Fruit fly (Drosophila melanogaster): ENCODE results near the gene cocoon.

cocoon gene

dm6 chr3L:15493886-15494598 lies 20.1 kb upstream of the cocoon start (continued):
- TF ChIP-seq slou (GFP tag; optimal IDR thresholded peaks at IDR 0.05): no peak
- no peak for TF ChIP-seq ab (GFP tag; optimal IDR thresholded peaks at IDR 0.05)
- no peak for TF ChIP-seq zen (tag; optimal IDR thresholded peaks at IDR 0.05)
- peak; percentile 37 for TF ChIP-seq Asciz (GFP tag; optimal IDR thresholded peaks at IDR 0.05)
- peak; percentile 35 for TF ChIP-seq Oli (tag; optimal IDR thresholded peaks at IDR 0.05)
- no peak for TF ChIP-seq hkb (optimal IDR thresholded peaks at IDR 0.05)
- peak; percentile 44 for TF ChIP-seq hkb (GFP tag; IDR thresholded peaks at IDR 0.05)
- TF ChIP-seq CG17361 (GFP tag; IDR thresholded peaks at IDR 0.05): peak; percentile 54; the same call in 2 of the 3 replicates
- peak; percentile 56 for TF ChIP-seq fd96Cb (tag; optimal IDR thresholded peaks at IDR 0.05)
- TF ChIP-seq sr (GFP tag; IDR thresholded peaks at IDR 0.05): peak; percentile 53; the same call in 2 of the 3 replicates
- TF ChIP-seq Sry-δ (GFP tag; optimal IDR thresholded peaks at IDR 0.05): no peak
- TF ChIP-seq Abd-B (GFP tag; optimal IDR thresholded peaks at IDR 0.05): no peak
- 0 out of 2 replicates have a peak, but pooled peaks have one; percentile 37 for TF ChIP-seq chm (GFP tag; IDR thresholded peaks at IDR 0.05)
- no peak for TF ChIP-seq D (optimal IDR thresholded peaks at IDR 0.05)
- TF ChIP-seq D (GFP tag; optimal IDR thresholded peaks at IDR 0.05): peak; percentile 33
- no peak for TF ChIP-seq Poxn (GFP tag; IDR thresholded peaks at IDR 0.05)
- TF ChIP-seq prd (optimal IDR thresholded peaks at IDR 0.05): no peak
- TF ChIP-seq prd (GFP tag; IDR thresholded peaks at IDR 0.05): 0 out of 3 replicates have a peak, but pooled peaks have one; percentile 26
- peak; percentile 16 for TF ChIP-seq CG12104 (GFP tag; optimal IDR thresholded peaks at IDR 0.05)
- no peak for TF ChIP-seq ERR (GFP tag; optimal IDR thresholded peaks at IDR 0.05)
- TF ChIP-seq sisA (GFP tag; IDR thresholded peaks at IDR 0.05): peak; percentile 43; the same call in 1 of the 2 replicates
- TF ChIP-seq oc (tag; optimal IDR thresholded peaks at IDR 0.05): no peak
- peak; percentile 14 for TF ChIP-seq CG13775 (GFP tag; optimal IDR thresholded peaks at IDR 0.05)
- TF ChIP-seq HLHmδ (GFP tag; optimal IDR thresholded peaks at IDR 0.05): no peak
- TF ChIP-seq Blimp-1 (GFP tag; optimal IDR thresholded peaks at IDR 0.05): peak; percentile 37
- peak; percentile 58; the same call in 1 of the 2 replicates for TF ChIP-seq CG31441 (GFP tag; IDR thresholded peaks at IDR 0.05)
- 0 out of 2 replicates have a peak, but pooled peaks have one; percentile 11 for TF ChIP-seq Xrp1 (GFP tag; IDR thresholded peaks at IDR 0.05)
- TF ChIP-seq ase (GFP tag; IDR thresholded peaks at IDR 0.05): no peak; the same call in 2 of the 3 replicates
- peak; percentile 30 for TF ChIP-seq Ets65A (GFP tag)
- no peak for TF ChIP-seq CG13624 (GFP tag; optimal IDR thresholded peaks at IDR 0.05)
- no peak for TF ChIP-seq GATAe (GFP tag; conservative IDR thresholded peaks at IDR 0.05)
- no peak for TF ChIP-seq CkIIα-i1 (GFP tag; IDR thresholded peaks at IDR 0.05)
- TF ChIP-seq gem (tag; optimal IDR thresholded peaks at IDR 0.05): peak; percentile 63
- no peak for TF ChIP-seq CG16813 (GFP tag; IDR thresholded peaks at IDR 0.05; ENCODE audit: partially characterized antibody)
- peak; percentile 44 for TF ChIP-seq CG18599 (GFP tag; optimal IDR thresholded peaks at IDR 0.05)
- TF ChIP-seq lov (optimal IDR thresholded peaks at IDR 0.05): no peak
- TF ChIP-seq lov (GFP tag; IDR thresholded peaks at IDR 0.05): no peak
- no peak for TF ChIP-seq luna (GFP tag; optimal IDR thresholded peaks at IDR 0.05)
- TF ChIP-seq zf30C (GFP tag; optimal IDR thresholded peaks at IDR 0.05): no peak
- TF ChIP-seq CG15601 (tag; optimal IDR thresholded peaks at IDR 0.05): peak; percentile 15
- TF ChIP-seq Nf-YA (GFP tag; IDR thresholded peaks at IDR 0.05): no peak
- TF ChIP-seq CG18262 (tag; optimal IDR thresholded peaks at IDR 0.05): peak; percentile 29
- TF ChIP-seq Pdp1 (GFP tag; optimal IDR thresholded peaks at IDR 0.05): peak in 1 of 2 experiments; percentile 0
- peak; percentile 7 for TF ChIP-seq CG30403 (GFP tag; optimal IDR thresholded peaks at IDR 0.05)
- peak; percentile 28 for TF ChIP-seq CG15269 (tag; optimal IDR thresholded peaks at IDR 0.05)
- TF ChIP-seq bbx (GFP tag; IDR thresholded peaks at IDR 0.05; ENCODE audit: partially characterized antibody): no peak
- TF ChIP-seq dmrt99B (tag; optimal IDR thresholded peaks at IDR 0.05): peak; percentile 73
- peak; percentile 30 for TF ChIP-seq grau (tag; optimal IDR thresholded peaks at IDR 0.05)
- TF ChIP-seq NK7.1 (GFP tag; optimal IDR thresholded peaks at IDR 0.05): no peak
- TF ChIP-seq tap (tag; optimal IDR thresholded peaks at IDR 0.05): peak; percentile 60
